Worm (Caenorhabditis elegans): ENCODE data around the gene rgs-4.

The rgs-4 gene

ce11 chrII:12626120-12626624 lies 28.4 kb upstream of the rgs-4 start:
- no peak for TF ChIP-seq Y53G8AR.9 (GFP tag; conservative IDR thresholded peaks at IDR 0.05)
- no peak for TF ChIP-seq attf-3 (GFP tag; conservative IDR thresholded peaks at IDR 0.05)
- TF ChIP-seq dpl-1 (GFP tag; optimal IDR thresholded peaks at IDR 0.05) = no peak
- TF ChIP-seq madf-8 (GFP tag; conservative IDR thresholded peaks at IDR 0.05) = no peak
- TF ChIP-seq F57A8.1 (GFP tag; optimal IDR thresholded peaks at IDR 0.05) = no peak
- no peak for TF ChIP-seq mxl-1 (tag; optimal IDR thresholded peaks at IDR 0.05)
- no peak for TF ChIP-seq atf-7 (tag; optimal IDR thresholded peaks at IDR 0.05)
- no peak for TF ChIP-seq tlf-1 (GFP tag; optimal IDR thresholded peaks at IDR 0.05)
- no peak for TF ChIP-seq madf-6 (GFP tag; IDR thresholded peaks at IDR 0.05)
- no peak for TF ChIP-seq attf-5 (GFP tag; optimal IDR thresholded peaks at IDR 0.05)
- TF ChIP-seq unc-62 (GFP tag; optimal IDR thresholded peaks at IDR 0.05) = no peak
- TF ChIP-seq ztf-28 (GFP tag; IDR thresholded peaks at IDR 0.05) = no peak
- no peak for TF ChIP-seq rec-8 (tag; optimal IDR thresholded peaks at IDR 0.05)
- no peak for TF ChIP-seq die-1 (tag; optimal IDR thresholded peaks at IDR 0.05)
- no peak for TF ChIP-seq mel-28 (tag; optimal IDR thresholded peaks at IDR 0.05; ENCODE audit: borderline replicate concordance)
- TF ChIP-seq Y67H2A.10 (GFP tag; conservative IDR thresholded peaks at IDR 0.05) = no peak
- no peak for TF ChIP-seq ZK185.1 (tag; optimal IDR thresholded peaks at IDR 0.05; ENCODE audit: poor library complexity, severe bottlenecking)
- TF ChIP-seq lin-40 (tag; optimal IDR thresholded peaks at IDR 0.05) = no peak
- no peak for TF ChIP-seq F22D6.2 (tag; optimal IDR thresholded peaks at IDR 0.05)
- no peak for TF ChIP-seq nhr-27 (tag; optimal IDR thresholded peaks at IDR 0.05)

DNA sequence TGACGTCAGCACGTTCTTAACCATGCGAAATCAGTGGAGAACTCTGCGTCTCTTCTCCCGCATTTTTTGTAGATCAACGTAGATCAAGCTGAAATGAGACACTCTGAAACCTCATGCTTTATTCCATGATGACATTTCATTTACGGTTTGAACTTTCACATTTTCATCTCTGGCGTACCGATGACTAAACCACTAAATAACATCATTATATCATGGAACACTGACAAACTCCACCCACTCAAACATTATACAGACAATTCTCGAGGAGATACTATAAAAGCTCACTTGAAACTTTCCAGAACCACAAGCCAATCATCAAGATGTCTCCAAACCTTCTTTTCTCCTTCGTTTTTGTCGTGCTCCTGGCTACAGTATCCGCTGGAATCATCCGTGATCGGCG lies 27.7 kb upstream of the rgs-4 start, which contains the start of gene nspe-7:
Gene nspe-7 (plus strand): TSS at position 301 of the 400 bp plus-strand sequence.
- TF ChIP-seq nhr-90 (tag; optimal IDR thresholded peaks at IDR 0.05) (no peak), efl-1 (GFP tag; optimal IDR thresholded peaks at IDR 0.05) (no peak), rec-8 (tag; optimal IDR thresholded peaks at IDR 0.05) (no peak)

DNA sequence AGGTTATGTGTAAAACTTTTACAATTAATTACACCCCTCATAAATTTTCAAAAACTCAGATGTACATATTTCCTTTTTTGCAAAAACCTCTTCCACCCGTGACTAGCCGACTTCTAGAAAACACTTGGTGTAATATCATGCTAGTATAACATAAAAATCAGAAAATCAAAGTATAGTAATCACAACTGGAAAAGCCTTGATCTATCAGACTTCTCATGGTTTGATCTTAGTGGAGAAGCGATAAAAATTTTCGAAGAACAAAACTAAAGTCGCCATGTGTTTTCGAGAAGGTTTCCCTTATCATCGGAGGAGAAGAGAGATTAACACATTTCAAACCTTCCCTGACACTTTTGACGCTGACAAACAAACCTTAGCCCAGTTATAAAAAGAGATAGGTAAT lies 26.0 kb upstream of the rgs-4 start, which contains the start of gene nspe-5:
Gene nspe-5 (plus strand): TSS at position 301 of the 400 bp plus-strand sequence.
- TF ChIP-seq lir-1 (GFP tag; conservative IDR thresholded peaks at IDR 0.05) (no peak), repo-1 (tag; optimal IDR thresholded peaks at IDR 0.05) (no peak), athp-1 (tag; optimal IDR thresholded peaks at IDR 0.05) (no peak), hmg-20 (GFP tag; IDR thresholded peaks at IDR 0.05) (no peak), Y79H2A.3 (GFP tag; conservative IDR thresholded peaks at IDR 0.05) (no peak), snpc-4 (GFP tag; optimal IDR thresholded peaks at IDR 0.05) (no peak), snpc-4 (tag; optimal IDR thresholded peaks at IDR 0.05) (no peak), ceh-40 (GFP tag; IDR thresholded peaks at IDR 0.05) (no peak), mxl-1 (tag; optimal IDR thresholded peaks at IDR 0.05) (no peak), rpc-1 (optimal IDR thresholded peaks at IDR 0.05) (no peak), rpc-1 (tag; optimal IDR thresholded peaks at IDR 0.05) (no peak), C06A6.2 (GFP tag; conservative IDR thresholded peaks at IDR 0.05) (no peak), hlh-26 (GFP tag; conservative IDR thresholded peaks at IDR 0.05) (no peak), nhr-27 (tag; optimal IDR thresholded peaks at IDR 0.05) (no peak), F55B11.4 (tag; optimal IDR thresholded peaks at IDR 0.05; ENCODE audit: borderline replicate concordance, insufficient read depth) (no peak), F57C9.4 (tag; optimal IDR thresholded peaks at IDR 0.05) (no peak), gei-17 (GFP tag; optimal IDR thresholded peaks at IDR 0.05) (no peak), nhr-120 (GFP tag; IDR thresholded peaks at IDR 0.05) (no peak), sea-2 (GFP tag; IDR thresholded peaks at IDR 0.05) (no peak)

All from whole organism, young adult.